Fruit fly (Drosophila melanogaster) whole organism, embryonic: ENCODE data around the gene CG46467.

Experiments used
- Atf3 ChIP-seq: fragments of 200-800 bp; sonication (Bioruptor generic); optimal IDR thresholded peaks from 3 replicates; lab custom pipeline; 2016; ENCODE audit warnings: missing biosample characterization, missing genetic modification characterization
- CG10979 ChIP-seq: fragments of 200-800 bp; sonication (Bioruptor generic); optimal IDR thresholded peaks from 2 replicates; lab custom pipeline; 2018; ENCODE audit warnings: missing biosample characterization, mild to moderate bottlenecking, missing genetic modification characterization, moderate library complexity
- CG12744 ChIP-seq: fragments of 200-800 bp; sonication (Bioruptor generic); optimal IDR thresholded peaks from 2 replicates; lab custom pipeline; 2016; ENCODE audit warnings: missing biosample characterization, missing genetic modification characterization
- CG12942 ChIP-seq: fragments of 200-800 bp; sonication (Bioruptor generic); optimal IDR thresholded peaks from 3 replicates; lab custom pipeline; 2016; ENCODE audit warnings: missing biosample characterization, missing genetic modification characterization
- CG13296 ChIP-seq: fragments of 200-800 bp; sonication (Bioruptor generic); optimal IDR thresholded peaks from 3 replicates; lab custom pipeline; 2018; ENCODE audit warnings: missing biosample characterization, mild to moderate bottlenecking, missing genetic modification characterization
- CG14014 ChIP-seq: fragments of 200-800 bp; sonication (Bioruptor generic); IDR thresholded peaks from 2 replicates; pipeline ENCODE4 v1.3.6; 2022; ENCODE audit warnings: missing biosample characterization, missing genetic modification characterization
- CG2889 ChIP-seq: fragments of 200-800 bp; sonication (Bioruptor generic); IDR thresholded peaks from 3 replicates; pipeline ENCODE4 v1.3.6; 2022; ENCODE audit warnings: missing biosample characterization, missing genetic modification characterization
- CG42726 ChIP-seq: fragments of 200-800 bp; sonication (Bioruptor generic); IDR thresholded peaks from 2 replicates; pipeline ENCODE4 v1.3.6; 2022; ENCODE audit warnings: missing biosample characterization, missing genetic modification characterization; ENCODE audit not compliant: partially characterized antibody
- CG7372 ChIP-seq: fragments of 200-800 bp; sonication (Bioruptor generic); IDR thresholded peaks from 2 replicates; pipeline ENCODE4 v1.3.6; 2022; ENCODE audit warnings: missing biosample characterization, missing genetic modification characterization
- D19A ChIP-seq: fragments of 200-800 bp; optimal IDR thresholded peaks from 3 replicates; lab custom pipeline; 2019; ENCODE audit warnings: missing biosample characterization, mild to moderate bottlenecking, missing genetic modification characterization, moderate library complexity
- Ets65A ChIP-seq: fragments of 200-800 bp; sonication (Bioruptor generic); peaks from one replicate; lab custom pipeline; 2016; ENCODE audit warnings: missing biosample characterization, missing genetic modification characterization
- Ets97D ChIP-seq: fragments of 200-800 bp; sonication (Bioruptor generic); optimal IDR thresholded peaks from 3 replicates; lab custom pipeline; 2016; ENCODE audit warnings: missing biosample characterization, missing genetic modification characterization
- Neu2 ChIP-seq: fragments of 200-800 bp; sonication (Bioruptor generic); optimal IDR thresholded peaks from 3 replicates; lab custom pipeline; 2016; ENCODE audit warnings: missing biosample characterization, missing genetic modification characterization, borderline replicate concordance
- Oli ChIP-seq: fragments of 200-800 bp; sonication (Bioruptor generic); optimal IDR thresholded peaks from 2 replicates; lab custom pipeline; 2018; ENCODE audit warnings: missing biosample characterization, mild to moderate bottlenecking, missing genetic modification characterization, moderate library complexity
- ara ChIP-seq: fragments of 200-800 bp; sonication (Bioruptor generic); IDR thresholded peaks from 2 replicates; pipeline ENCODE4 v1.3.6; 2022; ENCODE audit warnings: missing biosample characterization, missing genetic modification characterization
- caup ChIP-seq: fragments of 200-800 bp; sonication (Bioruptor generic); optimal IDR thresholded peaks from 3 replicates; lab custom pipeline; 2017; ENCODE audit warnings: missing biosample characterization, mild to moderate bottlenecking, missing genetic modification characterization, moderate library complexity; ENCODE audit not compliant: severe bottlenecking
- chinmo ChIP-seq: fragments of 200-800 bp; sonication (Bioruptor generic); IDR thresholded peaks from 4 replicates; pipeline ENCODE4 v1.3.6; 2022; ENCODE audit warnings: missing biosample characterization, missing genetic modification characterization; ENCODE audit not compliant: partially characterized antibody
- corto ChIP-seq: fragments of 200-800 bp; sonication (Bioruptor generic); optimal IDR thresholded peaks from 2 replicates; lab custom pipeline; 2016; ENCODE audit warnings: missing biosample characterization, mild to moderate bottlenecking, missing genetic modification characterization, moderate library complexity
- dan ChIP-seq: fragments of 200-800 bp; sonication (Bioruptor generic); IDR thresholded peaks from 2 replicates; pipeline ENCODE4 v1.3.6; 2022; ENCODE audit warnings: missing biosample characterization, missing genetic modification characterization
- en ChIP-seq: fragments of 200-800 bp; sonication (Bioruptor generic); optimal IDR thresholded peaks from 2 replicates; lab custom pipeline; 2016; ENCODE audit warnings: missing biosample characterization, missing genetic modification characterization
- fd64A ChIP-seq: fragments of 200-800 bp; sonication (Bioruptor generic); optimal IDR thresholded peaks from 3 replicates; lab custom pipeline; 2018; ENCODE audit warnings: missing biosample characterization, mild to moderate bottlenecking, missing genetic modification characterization
- gfzf ChIP-seq: fragments of 200-800 bp; sonication (Bioruptor generic); optimal IDR thresholded peaks from 2 replicates; lab custom pipeline; 2016; ENCODE audit warnings: missing biosample characterization, mild to moderate bottlenecking, missing genetic modification characterization, moderate library complexity
- gt ChIP-seq: fragments of 200-800 bp; sonication (Bioruptor generic); IDR thresholded peaks from 2 replicates; pipeline ENCODE4 v1.3.6; 2022; ENCODE audit warnings: missing biosample characterization, missing genetic modification characterization
- lbe ChIP-seq: fragments of 200-800 bp; sonication (Bioruptor generic); optimal IDR thresholded peaks from 2 replicates; lab custom pipeline; 2016; ENCODE audit warnings: missing biosample characterization, mild to moderate bottlenecking, missing genetic modification characterization
- lov ChIP-seq, 2 experiments: fragments of 200-800 bp in 1 of 2; fragments of >200 bp in 1 of 2; sonication (Bioruptor generic) in 1 of 2; IDR thresholded peaks in 1 of 2; optimal IDR thresholded peaks in 1 of 2; 2 replicates in 1 of 2; 3 replicates in 1 of 2; pipeline versions ENCODE4 v1.3.6 to Lab custom; 2017 to 2022; ENCODE audit warnings: missing biosample characterization in 1 of 2, missing genetic modification characterization in 1 of 2
- nom ChIP-seq: fragments of 200-800 bp; sonication (Bioruptor generic); optimal IDR thresholded peaks from 2 replicates; lab custom pipeline; 2017; ENCODE audit warnings: missing biosample characterization, missing genetic modification characterization, mild to moderate bottlenecking, moderate library complexity, missing genetic modification reagents
- org-1 ChIP-seq: fragments of 200-800 bp; sonication (Bioruptor generic); optimal IDR thresholded peaks from 2 replicates; lab custom pipeline; 2017; ENCODE audit warnings: missing biosample characterization, missing genetic modification characterization
- pho ChIP-seq: fragments of 200-800 bp; sonication (Bioruptor generic); optimal IDR thresholded peaks from 2 replicates; lab custom pipeline; 2016; ENCODE audit warnings: missing biosample characterization, missing genetic modification characterization
- repo ChIP-seq: fragments of 200-800 bp; sonication (Bioruptor generic); optimal IDR thresholded peaks from 2 replicates; lab custom pipeline; 2016; ENCODE audit warnings: missing biosample characterization, missing genetic modification characterization
- row ChIP-seq: fragments of 200-800 bp; sonication (Bioruptor generic); IDR thresholded peaks from 3 replicates; pipeline ENCODE4 v1.3.6; 2022; ENCODE audit warnings: missing biosample characterization, missing genetic modification characterization
- scrt ChIP-seq: fragments of 200-800 bp; sonication (Bioruptor generic); optimal IDR thresholded peaks from 2 replicates; lab custom pipeline; 2018; ENCODE audit warnings: missing biosample characterization, mild to moderate bottlenecking, missing genetic modification characterization, moderate library complexity
- sd ChIP-seq: fragments of 200-800 bp; sonication (Bioruptor generic); optimal IDR thresholded peaks from 3 replicates; lab custom pipeline; 2018; ENCODE audit warnings: missing biosample characterization, mild to moderate bottlenecking, missing genetic modification characterization, moderate library complexity
- toy ChIP-seq: fragments of 200-800 bp; sonication (Bioruptor generic); IDR thresholded peaks from 2 replicates; pipeline ENCODE4 v1.3.6; 2022; ENCODE audit warnings: missing biosample characterization, missing genetic modification characterization
- vfl ChIP-seq: fragments of 200-800 bp; sonication (Bioruptor generic); optimal IDR thresholded peaks from 2 replicates; lab custom pipeline; 2016; ENCODE audit warnings: missing biosample characterization, missing genetic modification characterization

The CG46467 gene

dm6 chr3R:9910129-9910528 is 35.6 kb downstream of the CG46467 start:
- TF ChIP-seq fd64A (GFP tag; lab: Kevin White, UChicago): no peak
- TF ChIP-seq Ets65A (GFP tag; lab: Kevin White, UChicago): peak; percentile 54
- 0 out of 3 replicates have a peak, but pooled peaks have one; percentile 13 for TF ChIP-seq CG2889 (GFP tag; lab: Robert Waterston, UW)
- 0 out of 4 replicates have a peak, but pooled peaks have one; percentile 35 for TF ChIP-seq chinmo (GFP tag; lab: Robert Waterston, UW)
- TF ChIP-seq CG7372 (GFP tag; lab: Robert Waterston, UW): peak; percentile 58
- no peak for TF ChIP-seq CG12744 (GFP tag; lab: Kevin White, UChicago)
- no peak for TF ChIP-seq scrt (GFP tag; lab: Kevin White, UChicago)
- no peak for TF ChIP-seq Oli
- no peak for TF ChIP-seq ara (GFP tag; lab: Robert Waterston, UW)
- no peak for TF ChIP-seq pho
- TF ChIP-seq Neu2 (GFP tag; lab: Kevin White, UChicago): no peak

DNA sequence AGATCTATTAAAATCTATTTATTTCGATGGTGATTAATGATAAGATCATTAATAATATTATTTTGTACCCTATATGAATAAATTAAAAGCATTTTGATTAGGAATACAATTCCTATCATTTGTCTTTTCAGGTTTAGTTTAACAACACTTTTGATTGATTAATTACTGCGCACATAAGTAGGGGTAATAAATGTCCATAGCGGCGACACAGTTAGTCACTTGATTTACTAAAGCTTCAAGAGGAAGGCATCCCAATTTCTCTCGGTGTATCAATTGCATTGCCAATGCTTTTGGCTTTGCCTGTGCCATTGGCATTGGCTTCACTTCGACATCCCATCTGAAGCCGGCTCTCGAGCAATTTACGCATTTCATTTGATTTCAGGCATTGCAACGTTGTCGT is 36.4 kb downstream of the CG46467 start:
- no peak for TF ChIP-seq toy (GFP tag; lab: Robert Waterston, UW)
- TF ChIP-seq lov (optimal IDR thresholded peaks at IDR 0.05; lab: Kevin White, UChicago): no peak
- 0 out of 3 replicates have a peak, but pooled peaks have one; percentile 17 for TF ChIP-seq lov (GFP tag; IDR thresholded peaks at IDR 0.05; lab: Robert Waterston, UW)
- TF ChIP-seq, all 482 proteins: peak for 1

- TF ChIP-seq Ets97D (GFP tag; lab: Kevin White, UChicago) (no peak), Ets65A (GFP tag; lab: Kevin White, UChicago) (peak; percentile 67)
Observed at dm6 chr3R:9911788-9912187, 37.3 kb downstream of the CG46467 start.

- TF ChIP-seq CG12942 (GFP tag; lab: Kevin White, UChicago): no peak
- TF ChIP-seq Atf3 (GFP tag; lab: Kevin White, UChicago): no peak
- peak; percentile 9 for TF ChIP-seq corto (GFP tag; lab: Kevin White, UChicago)
- no peak for TF ChIP-seq dan (GFP tag; lab: Robert Waterston, UW)
- no peak for TF ChIP-seq nom (GFP tag; lab: Kevin White, UChicago)
- no peak for TF ChIP-seq toy (GFP tag; lab: Robert Waterston, UW)
- TF ChIP-seq vfl: no peak
- TF ChIP-seq gt (GFP tag; lab: Robert Waterston, UW): no peak
- no peak for TF ChIP-seq sd (tag; lab: Kevin White, UChicago)
- peak; percentile 27 for TF ChIP-seq D19A (tag; lab: Kevin White, UChicago)
- no peak for TF ChIP-seq row (GFP tag; lab: Robert Waterston, UW)
- no peak for TF ChIP-seq caup
- no peak for TF ChIP-seq CG42726
- TF ChIP-seq Neu2 (GFP tag; lab: Kevin White, UChicago): no peak
- TF ChIP-seq CG13296: no peak
- no peak for TF ChIP-seq en (GFP tag; lab: Kevin White, UChicago)
- TF ChIP-seq lbe (GFP tag; lab: Kevin White, UChicago): peak; percentile 4
- no peak for TF ChIP-seq repo
- TF ChIP-seq org-1 (GFP tag; lab: Kevin White, UChicago): no peak
- TF ChIP-seq CG14014: no peak
- no peak for TF ChIP-seq gfzf (GFP tag; lab: Kevin White, UChicago)
- no peak for TF ChIP-seq CG10979 (tag; lab: Kevin White, UChicago)
Observed at dm6 chr3R:9913442-9913841, 39.0 kb downstream of the CG46467 start.
